Worm (Caenorhabditis elegans) whole organism, L2 larva: ENCODE measurements around the gene ceh-87.

Source experiments
- C34F6.9 ChIP-seq: fragments of 150-350 bp; optimal IDR thresholded peaks from 2 replicates; lab custom pipeline; 2014; ENCODE audit warnings: missing biosample characterization, missing genetic modification characterization
- F13H6.1 ChIP-seq: sonication (generic microtip); optimal IDR thresholded peaks from 2 replicates; lab custom pipeline; 2016; ENCODE audit warnings: missing genetic modification characterization, missing compliant biosample characterization
- R02D3.7 ChIP-seq: fragments of 150-350 bp; optimal IDR thresholded peaks from 2 replicates; lab custom pipeline; 2014; ENCODE audit warnings: missing biosample characterization, missing genetic modification characterization
- Y55F3AM.14 ChIP-seq: fragments of 200-800 bp; sonication (Bioruptor generic); optimal IDR thresholded peaks from 2 replicates; lab custom pipeline; 2018; ENCODE audit warnings: mild to moderate bottlenecking, missing genetic modification characterization, missing compliant biosample characterization
- alr-1 ChIP-seq: fragments of 150-350 bp; optimal IDR thresholded peaks from 2 replicates; lab custom pipeline; 2014; ENCODE audit warnings: missing biosample characterization, missing genetic modification characterization
- aly-2 ChIP-seq: fragments of 150-350 bp; optimal IDR thresholded peaks from 2 replicates; lab custom pipeline; 2014; ENCODE audit warnings: missing biosample characterization, missing genetic modification characterization
- ama-1 ChIP-seq: fragments of 150-350 bp; optimal IDR thresholded peaks from 2 replicates; lab custom pipeline; 2018; ENCODE audit warnings: inconsistent platforms
- blmp-1 ChIP-seq: sonication (generic microtip); optimal IDR thresholded peaks from 2 replicates; lab custom pipeline; 2017; ENCODE audit warnings: missing genetic modification characterization, mild to moderate bottlenecking, missing compliant biosample characterization, antibody characterized with exemption, moderate library complexity; ENCODE audit not compliant: insufficient read depth
- ceh-16 ChIP-seq: fragments of 150-350 bp; optimal IDR thresholded peaks from 2 replicates; lab custom pipeline; 2014; ENCODE audit warnings: missing biosample characterization, missing genetic modification characterization
- ceh-82 ChIP-seq: fragments of 150-350 bp; optimal IDR thresholded peaks from 2 replicates; lab custom pipeline; 2014; ENCODE audit warnings: missing biosample characterization, missing genetic modification characterization
- crh-2 ChIP-seq: sonication (generic microtip); optimal IDR thresholded peaks from 2 replicates; lab custom pipeline; 2017; ENCODE audit warnings: missing biosample characterization, missing genetic modification characterization
- dmd-4 ChIP-seq: sonication (generic microtip); optimal IDR thresholded peaks from 2 replicates; lab custom pipeline; 2017; ENCODE audit warnings: missing biosample characterization, missing genetic modification characterization
- elt-1 ChIP-seq: fragments of 150-350 bp; optimal IDR thresholded peaks from 2 replicates; lab custom pipeline; 2014; ENCODE audit warnings: missing biosample characterization, missing genetic modification characterization
- elt-3 ChIP-seq: sonication (generic microtip); optimal IDR thresholded peaks from 2 replicates; lab custom pipeline; 2017; ENCODE audit warnings: missing biosample characterization, missing genetic modification characterization
- fos-1 ChIP-seq: fragments of 150-350 bp; optimal IDR thresholded peaks from 2 replicates; lab custom pipeline; 2014; ENCODE audit warnings: missing biosample characterization, missing genetic modification characterization
- lin-13 ChIP-seq: fragments of 150-350 bp; optimal IDR thresholded peaks from 2 replicates; lab custom pipeline; 2014; ENCODE audit warnings: missing biosample characterization, missing genetic modification reagents, missing genetic modification characterization
- lin-39 ChIP-seq: fragments of 150-350 bp; optimal IDR thresholded peaks from 2 replicates; lab custom pipeline; 2014; ENCODE audit warnings: missing biosample characterization, missing genetic modification reagents, missing genetic modification characterization
- lsy-2 ChIP-seq, 2 experiments: fragments of 150-350 bp in 1 of 2; sonication (generic microtip) in 1 of 2; optimal IDR thresholded peaks; 2 replicates each; lab custom pipeline; 2014 to 2017; ENCODE audit warnings: missing biosample characterization in 2 of 2, missing genetic modification characterization in 2 of 2
- mab-5 ChIP-seq: fragments of 150-350 bp; optimal IDR thresholded peaks from 2 replicates; lab custom pipeline; 2014; ENCODE audit warnings: missing biosample characterization, missing genetic modification characterization
- mbf-1 ChIP-seq: sonication (generic microtip); optimal IDR thresholded peaks from 2 replicates; lab custom pipeline; 2017; ENCODE audit warnings: missing biosample characterization, missing genetic modification characterization
- mdl-1 ChIP-seq, 2 experiments: fragments of 150-350 bp in 1 of 2; sonication (generic microtip) in 1 of 2; optimal IDR thresholded peaks; 2 replicates each; lab custom pipeline; 2017; ENCODE audit warnings: missing biosample characterization in 2 of 2, missing genetic modification characterization in 2 of 2
- nhr-10 ChIP-seq: sonication (generic microtip); optimal IDR thresholded peaks from 2 replicates; lab custom pipeline; 2017; ENCODE audit warnings: missing biosample characterization, missing genetic modification characterization
- nhr-11 ChIP-seq: fragments of 150-350 bp; optimal IDR thresholded peaks from 2 replicates; lab custom pipeline; 2014; ENCODE audit warnings: missing biosample characterization, missing genetic modification characterization
- nhr-12 ChIP-seq: fragments of 150-350 bp; optimal IDR thresholded peaks from 2 replicates; lab custom pipeline; 2014; ENCODE audit warnings: missing biosample characterization, missing genetic modification characterization
- nhr-21 ChIP-seq: fragments of 150-350 bp; optimal IDR thresholded peaks from 2 replicates; lab custom pipeline; 2014; ENCODE audit warnings: missing biosample characterization, missing genetic modification characterization
- nhr-23 ChIP-seq: fragments of 150-350 bp; optimal IDR thresholded peaks from 2 replicates; lab custom pipeline; 2014; ENCODE audit warnings: missing biosample characterization, missing genetic modification reagents, missing genetic modification characterization
- nhr-237 ChIP-seq: fragments of 150-350 bp; optimal IDR thresholded peaks from 2 replicates; lab custom pipeline; 2014; ENCODE audit warnings: missing biosample characterization, missing genetic modification characterization
- nhr-25 ChIP-seq: fragments of 150-350 bp; sonication (generic microtip); optimal IDR thresholded peaks from 3 replicates; lab custom pipeline; 2014; ENCODE audit warnings: missing biosample characterization, missing genetic modification characterization
- nhr-77 ChIP-seq: fragments of 150-350 bp; optimal IDR thresholded peaks from 2 replicates; lab custom pipeline; 2014; ENCODE audit warnings: missing biosample characterization, missing genetic modification characterization
- skn-1 ChIP-seq: sonication (generic microtip); optimal IDR thresholded peaks from 2 replicates; lab custom pipeline; 2017; ENCODE audit warnings: missing biosample characterization, missing genetic modification characterization
- sma-3 ChIP-seq: sonication (generic microtip); optimal IDR thresholded peaks from 2 replicates; lab custom pipeline; 2016; ENCODE audit warnings: missing genetic modification reagents, missing genetic modification characterization, missing compliant biosample characterization
- sma-9 ChIP-seq, 2 experiments: fragments of 150-350 bp in 1 of 2; sonication (generic microtip) in 1 of 2; optimal IDR thresholded peaks; 2 replicates each; lab custom pipeline; 2014 to 2016; ENCODE audit warnings: missing genetic modification characterization in 2 of 2, mild to moderate bottlenecking in 1 of 2, missing biosample characterization in 1 of 2, missing compliant biosample characterization in 1 of 2, missing genetic modification reagents in 1 of 2, moderate library complexity in 1 of 2
- snpc-4 ChIP-seq: fragments of 150-350 bp; optimal IDR thresholded peaks from 2 replicates; lab custom pipeline; 2014; ENCODE audit warnings: missing biosample characterization, missing genetic modification characterization
- unc-39 ChIP-seq: fragments of 150-350 bp; optimal IDR thresholded peaks from 2 replicates; lab custom pipeline; 2014; ENCODE audit warnings: missing biosample characterization, missing genetic modification characterization
- unc-55 ChIP-seq: fragments of 150-350 bp; sonication (generic microtip); optimal IDR thresholded peaks from 3 replicates; lab custom pipeline; 2014; ENCODE audit warnings: missing biosample characterization, missing genetic modification reagents, missing genetic modification characterization
- zag-1 ChIP-seq: fragments of 150-350 bp; optimal IDR thresholded peaks from 2 replicates; lab custom pipeline; 2014; ENCODE audit warnings: missing biosample characterization, missing genetic modification characterization
- ztf-11 ChIP-seq: sonication (generic microtip); optimal IDR thresholded peaks from 2 replicates; lab custom pipeline; 2017; ENCODE audit warnings: missing biosample characterization, missing genetic modification characterization
- ztf-4 ChIP-seq: fragments of 150-350 bp; optimal IDR thresholded peaks from 2 replicates; lab custom pipeline; 2014; ENCODE audit warnings: missing biosample characterization, missing genetic modification characterization

ceh-87 gene

ce11 chrII:2702757-2703156 is 18.6 kb upstream of the ceh-87 start, which contains the start of gene sri-60:
Gene sri-60, minus strand, starts transcription at chrII:2702857.
- TF ChIP-seq nhr-23 (tag; lab: Kevin White, UChicago): no peak
- no peak for TF ChIP-seq ama-1 (lab: Kevin White, UChicago)

- TF ChIP-seq nhr-25 (tag; lab: Kevin White, UChicago) (no peak), ceh-16 (no peak), nhr-12 (tag; lab: Kevin White, UChicago) (no peak), lin-39 (tag; lab: Kevin White, UChicago) (no peak), nhr-77 (no peak), fos-1 (tag; lab: Kevin White, UChicago) (no peak), ztf-4 (tag; lab: Kevin White, UChicago) (no peak), sma-3 (GFP tag; lab: Kevin White, UChicago) (no peak), mdl-1 (tag; optimal IDR thresholded peaks at IDR 0.05; lab: Kevin White, UChicago) (no peak), crh-2 (tag; lab: Kevin White, UChicago) (no peak), sma-9 (GFP tag; optimal IDR thresholded peaks at IDR 0.05; lab: Kevin White, UChicago) (no peak), sma-9 (tag; optimal IDR thresholded peaks at IDR 0.05; lab: Kevin White, UChicago) (no peak), elt-1 (tag; lab: Kevin White, UChicago) (no peak), mab-5 (no peak), unc-39 (tag; lab: Kevin White, UChicago) (no peak), snpc-4 (no peak), aly-2 (tag; lab: Kevin White, UChicago) (no peak), dmd-4 (tag; lab: Kevin White, UChicago) (no peak), lin-13 (no peak), R02D3.7 (tag; lab: Kevin White, UChicago) (no peak)
Observed at ce11 chrII:2700229-2700628, 16.1 kb upstream of the ceh-87 start, which contains the start of gene sri-61. Gene sri-61, minus strand, starts transcription at chrII:2700329.

ce11 chrII:2698378-2698777 is 14.3 kb upstream of the ceh-87 start, which contains the start of gene sri-62:
Gene sri-62, minus strand, starts transcription at chrII:2698478.
- TF ChIP-seq elt-3 (tag; lab: Kevin White, UChicago): no peak
- TF ChIP-seq ztf-4 (tag; lab: Kevin White, UChicago): no peak
- no peak for TF ChIP-seq skn-1 (tag; lab: Kevin White, UChicago)
- no peak for TF ChIP-seq unc-55
- no peak for TF ChIP-seq mab-5
- TF ChIP-seq C34F6.9: no peak
- TF ChIP-seq aly-2 (tag; lab: Kevin White, UChicago): no peak
- no peak for TF ChIP-seq mbf-1 (tag; lab: Kevin White, UChicago)
- TF ChIP-seq ztf-11: no peak
- no peak for TF ChIP-seq lin-13
- TF ChIP-seq nhr-11 (tag; lab: Kevin White, UChicago): no peak
- TF ChIP-seq sma-3 (GFP tag; lab: Kevin White, UChicago): no peak
- TF ChIP-seq nhr-21 (tag; lab: Kevin White, UChicago): no peak
- no peak for TF ChIP-seq snpc-4
- TF ChIP-seq nhr-237 (tag; lab: Kevin White, UChicago): no peak
- TF ChIP-seq F13H6.1: no peak
- no peak for TF ChIP-seq ceh-16
- TF ChIP-seq nhr-25 (tag; lab: Kevin White, UChicago): no peak

ce11 chrII:2695079-2695478 is 11.0 kb upstream of the ceh-87 start:
- TF ChIP-seq nhr-10: no peak
- peak; percentile 22 for TF ChIP-seq F13H6.1
- TF ChIP-seq zag-1: no peak
- TF ChIP-seq ama-1 (lab: Kevin White, UChicago): no peak
- no peak for TF ChIP-seq dmd-4 (tag; lab: Kevin White, UChicago)

- TF ChIP-seq mab-5: no peak
- no peak for TF ChIP-seq alr-1
- no peak for TF ChIP-seq lsy-2 (tag; optimal IDR thresholded peaks at IDR 0.05; lab: Kevin White, UChicago)
- TF ChIP-seq skn-1 (tag; lab: Kevin White, UChicago): no peak
- TF ChIP-seq nhr-21 (tag; lab: Kevin White, UChicago): no peak
- no peak for TF ChIP-seq dmd-4 (tag; lab: Kevin White, UChicago)
- TF ChIP-seq nhr-23 (tag; lab: Kevin White, UChicago): no peak
- no peak for TF ChIP-seq ceh-82 (tag; lab: Kevin White, UChicago)
- TF ChIP-seq F13H6.1: no peak
- no peak for TF ChIP-seq blmp-1 (tag; lab: Kevin White, UChicago)
- no peak for TF ChIP-seq Y55F3AM.14 (GFP tag; lab: Kevin White, UChicago)
- TF ChIP-seq fos-1 (tag; lab: Kevin White, UChicago): no peak
Observed at ce11 chrII:2692476-2692875, 8.4 kb upstream of the ceh-87 start, which contains the start of gene set-11. Gene set-11, minus strand, starts transcription at chrII:2692576.
